Worm (Caenorhabditis elegans) whole organism, early embryonic: Measurements from ENCODE around the gene F56B3.6.

Experiments
- aly-1 ChIP-seq: sonication (generic microtip); optimal IDR thresholded peaks from 2 replicates; lab custom pipeline; 2016; ENCODE audit warnings: missing genetic modification characterization, missing compliant biosample characterization
- ama-1 ChIP-seq: fragments of 150-350 bp; optimal IDR thresholded peaks from 2 replicates; lab custom pipeline; 2014
- hmbx-1 ChIP-seq: sonication (generic microtip); optimal IDR thresholded peaks from 2 replicates; lab custom pipeline; 2016; ENCODE audit warnings: mild to moderate bottlenecking, missing genetic modification characterization, missing compliant biosample characterization
- pes-1 ChIP-seq: fragments of 200-800 bp; sonication (Bioruptor generic); IDR thresholded peaks from 2 replicates; pipeline ENCODE4 v1.3.6; 2022; ENCODE audit warnings: missing genetic modification reagents, missing genetic modification characterization, missing compliant biosample characterization
- sea-1 ChIP-seq: fragments of 200-800 bp; sonication (Bioruptor generic); conservative IDR thresholded peaks from 2 replicates; pipeline ENCODE4 v1.3.6; 2022; ENCODE audit warnings: missing genetic modification characterization, missing compliant biosample characterization
- tbx-37 ChIP-seq: fragments of 200-800 bp; sonication (Bioruptor generic); conservative IDR thresholded peaks from 2 replicates; pipeline ENCODE4 v1.3.6; 2022; ENCODE audit warnings: missing genetic modification reagents, missing genetic modification characterization, missing compliant biosample characterization
- tra-4 ChIP-seq: sonication (generic microtip); optimal IDR thresholded peaks from 2 replicates; lab custom pipeline; 2017; ENCODE audit warnings: missing genetic modification characterization, missing compliant biosample characterization

ce11 chrIV:830262-830960 is 42.6 kb downstream of the F56B3.6 start:
- no peak for TF ChIP-seq hmbx-1 (tag; lab: Kevin White, UChicago)
- no peak for TF ChIP-seq ama-1
- no peak for TF ChIP-seq pes-1 (GFP tag; lab: Robert Waterston, UW)
- no peak for TF ChIP-seq tra-4 (tag; lab: Kevin White, UChicago)
- no peak for TF ChIP-seq aly-1 (tag; lab: Kevin White, UChicago)
- TF ChIP-seq sea-1 (GFP tag; lab: Robert Waterston, UW), result no peak
- no peak for TF ChIP-seq tbx-37 (GFP tag; lab: Robert Waterston, UW)
